6 worm cellular contexts compared by ENCODE assay signal in the genomic region with DNA sequence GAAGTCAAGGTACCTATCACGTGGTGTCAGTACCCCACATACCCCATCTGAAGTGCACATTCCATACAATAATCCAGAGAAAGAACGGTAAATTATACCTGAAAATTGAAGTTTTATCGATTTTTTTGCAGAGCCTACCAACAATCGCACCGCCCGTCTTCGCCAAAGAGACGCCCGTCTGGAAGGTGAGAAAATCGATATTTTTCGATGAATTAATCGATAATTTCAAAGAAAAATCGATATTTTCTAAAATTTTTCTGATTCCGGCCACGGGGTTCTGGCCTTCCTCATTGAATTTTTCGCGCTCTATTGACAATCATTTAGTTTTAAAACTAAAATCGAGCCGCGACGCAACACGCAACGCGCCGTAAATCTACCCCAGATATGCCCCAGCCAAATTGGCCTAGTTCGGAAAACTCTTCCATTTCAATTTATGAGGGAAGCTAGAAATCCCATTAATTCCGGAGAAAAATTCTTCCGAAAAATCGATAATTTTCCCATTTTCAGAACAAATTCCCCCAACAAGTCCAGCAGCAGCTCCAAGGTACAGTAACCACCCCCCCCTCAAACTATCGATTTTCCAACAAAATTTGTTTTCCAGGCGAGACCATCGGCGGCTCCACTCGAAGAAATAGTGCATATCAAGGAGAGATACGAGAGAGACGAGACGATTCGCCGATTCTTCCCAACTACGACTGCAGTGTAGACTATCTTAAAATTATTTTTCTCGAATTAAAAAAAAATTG.
TF ChIP-seq lines count a peak whose summit lies in the region.

No protein-coding gene starts in this region.

TF ChIP-seq in whole organism, L3 larva, 47 proteins besides CTCF, POLR2A, EP300 and RAD21:
- peak; percentile 81 for TF ChIP-seq ceh-28 (tag; optimal IDR thresholded peaks at IDR 0.05; lab: Kevin White, UChicago)
- no peak for TF ChIP-seq ztf-11 (tag; optimal IDR thresholded peaks at IDR 0.05; lab: Kevin White, UChicago)

TF ChIP-seq in whole organism, L4 larva, 104 proteins besides CTCF, POLR2A, EP300 and RAD21 (continues in another document):
- TF ChIP-seq ztf-11 (tag; optimal IDR thresholded peaks at IDR 0.05; lab: Kevin White, UChicago) (no peak), saeg-2 (GFP tag; IDR thresholded peaks at IDR 0.05; lab: Robert Waterston, UW) (no peak), snpc-1.2 (GFP tag; IDR thresholded peaks at IDR 0.05; lab: Robert Waterston, UW) (0 out of 2 replicates have a peak, but pooled peaks have one; percentile 26), nhr-102 (tag; optimal IDR thresholded peaks at IDR 0.05; lab: Kevin White, UChicago) (peak; percentile 40), lin-38 (GFP tag; IDR thresholded peaks at IDR 0.05; lab: Robert Waterston, UW) (peak; percentile 71), tag-97 (GFP tag; IDR thresholded peaks at IDR 0.05; lab: Robert Waterston, UW) (no peak), F10B5.3 (tag; optimal IDR thresholded peaks at IDR 0.05; lab: Kevin White, UChicago) (peak; percentile 42), ceh-28 (tag; optimal IDR thresholded peaks at IDR 0.05; lab: Kevin White, UChicago) (peak; percentile 87), nhr-42 (GFP tag; IDR thresholded peaks at IDR 0.05; lab: Robert Waterston, UW) (0 out of 2 replicates have a peak, but pooled peaks have one; percentile 41), pha-4 (GFP tag; IDR thresholded peaks at IDR 0.05; lab: Robert Waterston, UW) (0 out of 2 replicates have a peak, but pooled peaks have one; percentile 26), pha-4 (tag; optimal IDR thresholded peaks at IDR 0.05; lab: Kevin White, UChicago) (no peak), nhr-41 (GFP tag; IDR thresholded peaks at IDR 0.05; lab: Robert Waterston, UW) (no peak), daf-16 (GFP tag; optimal IDR thresholded peaks at IDR 0.05; lab: Kevin White, UChicago) (no peak), daf-16 (tag; optimal IDR thresholded peaks at IDR 0.05; lab: Kevin White, UChicago) (peak; percentile 22), hlh-30 (tag; optimal IDR thresholded peaks at IDR 0.05; lab: Kevin White, UChicago; ENCODE audit: insufficient read depth) (no peak)

TF ChIP-seq in whole organism, early embryonic, 17 proteins besides CTCF, POLR2A, EP300 and RAD21:
- TF ChIP-seq pes-1 (GFP tag; IDR thresholded peaks at IDR 0.05; lab: Robert Waterston, UW) = peak; percentile 51; the same call in 1 of the 2 replicates
- no peak for TF ChIP-seq hmg-4 (GFP tag; optimal IDR thresholded peaks at IDR 0.05; lab: Kevin White, UChicago)

TF ChIP-seq in whole organism, late embryonic, 69 proteins besides CTCF, POLR2A, EP300 and RAD21:
- peak; percentile 5 for TF ChIP-seq ref-2 (tag; optimal IDR thresholded peaks at IDR 0.05; lab: Kevin White, UChicago)
- TF ChIP-seq hlh-8 (tag; optimal IDR thresholded peaks at IDR 0.05; lab: Kevin White, UChicago) = no peak
- TF ChIP-seq hlh-30 (tag; optimal IDR thresholded peaks at IDR 0.05; lab: Kevin White, UChicago; ENCODE audit: insufficient read depth) = peak; percentile 30
- peak; percentile 23 for TF ChIP-seq ceh-48 (tag; optimal IDR thresholded peaks at IDR 0.05; lab: Kevin White, UChicago)
TF ChIP-seq in whole organism, late embryonic: peak in this region for 3.

TF ChIP-seq in whole organism, midembryonic, 9 proteins besides CTCF, POLR2A, EP300 and RAD21:
- TF ChIP-seq T22C8.4 (GFP tag; IDR thresholded peaks at IDR 0.05; lab: Robert Waterston, UW) = peak; percentile 60
- TF ChIP-seq tab-1 (GFP tag; IDR thresholded peaks at IDR 0.05; lab: Robert Waterston, UW) = no peak
- TF ChIP-seq ztf-29 (GFP tag; IDR thresholded peaks at IDR 0.05; lab: Robert Waterston, UW) = no peak

TF ChIP-seq in whole organism, young adult, 124 proteins besides CTCF, POLR2A, EP300 and RAD21:
- TF ChIP-seq lsl-1 (GFP tag; optimal IDR thresholded peaks at IDR 0.05; lab: Kevin White, UChicago) (peak; percentile 14), ceh-40 (GFP tag; IDR thresholded peaks at IDR 0.05; lab: Robert Waterston, UW) (no peak), B0261.1 (tag; optimal IDR thresholded peaks at IDR 0.05; lab: Kevin White, UChicago) (no peak), mcd-1 (GFP tag; IDR thresholded peaks at IDR 0.05; lab: Robert Waterston, UW) (peak; percentile 27; the same call in 1 of the 2 replicates), madf-6 (GFP tag; IDR thresholded peaks at IDR 0.05; lab: Robert Waterston, UW) (peak; percentile 50), sptf-2 (GFP tag; optimal IDR thresholded peaks at IDR 0.05; lab: Kevin White, UChicago) (no peak), nhr-27 (tag; optimal IDR thresholded peaks at IDR 0.05; lab: Kevin White, UChicago) (peak; percentile 25), T26A5.8 (tag; optimal IDR thresholded peaks at IDR 0.05; lab: Kevin White, UChicago) (no peak), attf-6 (GFP tag; IDR thresholded peaks at IDR 0.05; lab: Robert Waterston, UW) (0 out of 2 replicates have a peak, but pooled peaks have one; percentile 16), F49E8.2 (tag; optimal IDR thresholded peaks at IDR 0.05; lab: Kevin White, UChicago; ENCODE audit: insufficient read depth) (peak; percentile 9), B0336.3 (GFP tag; IDR thresholded peaks at IDR 0.05; lab: Robert Waterston, UW) (peak; percentile 59; the same call in 1 of the 2 replicates), F23B12.7 (tag; optimal IDR thresholded peaks at IDR 0.05; lab: Kevin White, UChicago; ENCODE audit: insufficient read depth) (no peak), ekl-4 (GFP tag; IDR thresholded peaks at IDR 0.05; lab: Robert Waterston, UW) (peak; percentile 63), snpc-3.4 (tag; optimal IDR thresholded peaks at IDR 0.05; lab: Kevin White, UChicago) (peak; percentile 6), hmg-1.2 (GFP tag; IDR thresholded peaks at IDR 0.05; lab: Robert Waterston, UW) (0 out of 2 replicates have a peak, but pooled peaks have one; percentile 11)
